Worm (Caenorhabditis elegans) whole organism, mixed stage, embryonic: ENCODE measurements around the gene mbl-1.

Experiments
- bed-3 ChIP-seq: fragments of 200-800 bp; sonication (Bioruptor generic); optimal IDR thresholded peaks from 3 replicates; lab custom pipeline; 2018; ENCODE audit warnings: mild to moderate bottlenecking, missing genetic modification characterization, moderate library complexity, missing compliant biosample characterization
- ces-1 ChIP-seq: fragments of 150-350 bp; optimal IDR thresholded peaks from 2 replicates; lab custom pipeline; 2014; ENCODE audit warnings: missing biosample characterization, missing genetic modification reagents, missing genetic modification characterization
- cnd-1 ChIP-seq: fragments of 200-800 bp; sonication (Bioruptor generic); optimal IDR thresholded peaks from 2 replicates; lab custom pipeline; 2018; ENCODE audit warnings: mild to moderate bottlenecking, missing genetic modification characterization, missing compliant biosample characterization
- elt-1 ChIP-seq: sonication (generic microtip); optimal IDR thresholded peaks from 2 replicates; lab custom pipeline; 2017; ENCODE audit warnings: missing genetic modification characterization, mild to moderate bottlenecking, missing compliant biosample characterization, antibody characterized with exemption, moderate library complexity, borderline replicate concordance; ENCODE audit not compliant: insufficient read depth
- elt-3 ChIP-seq: fragments of 150-350 bp; optimal IDR thresholded peaks from 2 replicates; lab custom pipeline; 2014; ENCODE audit warnings: missing biosample characterization, missing genetic modification characterization
- lsy-2 ChIP-seq: fragments of 150-350 bp; optimal IDR thresholded peaks from 2 replicates; lab custom pipeline; 2014; ENCODE audit warnings: missing biosample characterization, missing genetic modification characterization
- mep-1 ChIP-seq: fragments of 150-350 bp; optimal IDR thresholded peaks from 2 replicates; lab custom pipeline; 2017; ENCODE audit warnings: missing biosample characterization, missing genetic modification reagents, missing genetic modification characterization, inconsistent platforms
- nhr-12 ChIP-seq: fragments of 150-350 bp; optimal IDR thresholded peaks from 2 replicates; lab custom pipeline; 2014; ENCODE audit warnings: missing biosample characterization, missing genetic modification characterization
- nhr-237 ChIP-seq: fragments of 150-350 bp; optimal IDR thresholded peaks from 2 replicates; lab custom pipeline; 2014; ENCODE audit warnings: missing biosample characterization, missing genetic modification characterization
- nhr-76 ChIP-seq: sonication (generic microtip); optimal IDR thresholded peaks from 2 replicates; lab custom pipeline; 2017; ENCODE audit warnings: missing biosample characterization, missing genetic modification characterization
- pha-4 ChIP-seq: fragments of 150-350 bp; optimal IDR thresholded peaks from 2 replicates; lab custom pipeline; 2018; ENCODE audit warnings: missing biosample characterization, missing genetic modification reagents, missing genetic modification characterization
- snpc-4 ChIP-seq: fragments of 150-350 bp; optimal IDR thresholded peaks from 2 replicates; lab custom pipeline; 2014; ENCODE audit warnings: missing biosample characterization, missing genetic modification characterization
- unc-62 ChIP-seq: fragments of 150-350 bp; optimal IDR thresholded peaks from 2 replicates; lab custom pipeline; 2014; ENCODE audit warnings: missing biosample characterization, missing genetic modification reagents, missing genetic modification characterization
- zip-8 ChIP-seq: fragments of 150-350 bp; optimal IDR thresholded peaks from 2 replicates; lab custom pipeline; 2014; ENCODE audit warnings: missing biosample characterization, missing genetic modification characterization

DNA sequence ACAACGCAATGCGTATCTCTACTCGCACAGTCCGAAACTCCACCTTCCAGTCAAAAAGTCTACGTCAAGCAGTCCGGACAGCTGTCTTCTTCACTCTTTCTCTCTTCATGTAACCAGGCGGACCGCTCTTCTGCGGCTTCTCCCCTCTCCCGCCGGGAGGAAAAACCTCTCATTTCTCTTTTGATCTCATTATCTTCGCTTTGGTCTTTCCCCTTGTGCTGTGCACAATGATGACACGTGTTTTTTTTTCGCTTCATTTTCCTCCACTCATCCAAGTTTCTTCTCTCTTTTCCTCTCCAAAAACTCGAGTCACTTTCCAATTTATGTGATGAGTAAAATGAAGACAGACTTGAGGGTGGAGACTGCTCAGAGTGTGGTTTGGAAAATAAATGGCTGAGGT, 64.5 kb downstream of the mbl-1 start, which contains the start of gene F35B3.7:
- TF ChIP-seq nhr-12 (tag; lab: Kevin White, UChicago) = no peak
- no peak for TF ChIP-seq cnd-1 (tag; lab: Kevin White, UChicago)
- no peak for TF ChIP-seq elt-1 (tag; lab: Kevin White, UChicago)
- TF ChIP-seq nhr-237 (tag; lab: Kevin White, UChicago) = no peak
- no peak for TF ChIP-seq lsy-2
- TF ChIP-seq zip-8 (tag; lab: Kevin White, UChicago) = no peak
- no peak for TF ChIP-seq bed-3 (GFP tag; lab: Kevin White, UChicago)
- no peak for TF ChIP-seq snpc-4 (tag; lab: Kevin White, UChicago)
- TF ChIP-seq unc-62 (GFP tag; lab: Kevin White, UChicago) = no peak
- no peak for TF ChIP-seq mep-1 (tag; lab: Kevin White, UChicago)
- no peak for TF ChIP-seq elt-3 (tag; lab: Kevin White, UChicago)
- TF ChIP-seq ces-1 = no peak
- no peak for TF ChIP-seq pha-4 (tag; lab: Kevin White, UChicago)
- TF ChIP-seq nhr-76 = no peak
